Worm (Caenorhabditis elegans): ENCODE measurements around the gene dkc-1.

ce11 chrIII:10714541-10714940, 33.7 kb upstream of the dkc-1 start:
- TF ChIP-seq akir-1 (GFP tag; optimal IDR thresholded peaks at IDR 0.05) = no peak
- TF ChIP-seq ztf-25 (GFP tag; IDR thresholded peaks at IDR 0.05) = no peak
- TF ChIP-seq ztf-22 (GFP tag; optimal IDR thresholded peaks at IDR 0.05) = no peak
- TF ChIP-seq ama-1 (optimal IDR thresholded peaks at IDR 0.05) = no peak
- no peak for TF ChIP-seq ama-1 (GFP tag; optimal IDR thresholded peaks at IDR 0.05)
